Fruit fly (Drosophila melanogaster): ENCODE measurements around the gene CG1737.

Gene CG1737

dm6 chrX:11338973-11339867 is 11.2 kb upstream of the CG1737 start (continued):
- no peak; the same call in none of the 2 replicates for TF ChIP-seq aop (GFP tag; IDR thresholded peaks at IDR 0.05)
- peak; percentile 93 for TF ChIP-seq cg (GFP tag; optimal IDR thresholded peaks at IDR 0.05)
- TF ChIP-seq Rfx (GFP tag; IDR thresholded peaks at IDR 0.05): peak; percentile 68
- no peak for TF ChIP-seq otp (GFP tag; IDR thresholded peaks at IDR 0.05)
- no peak for TF ChIP-seq CG10209 (GFP tag; optimal IDR thresholded peaks at IDR 0.05)
- no peak for TF ChIP-seq so (GFP tag; IDR thresholded peaks at IDR 0.05)
- no peak for TF ChIP-seq odd (GFP tag; optimal IDR thresholded peaks at IDR 0.05)
- no peak for TF ChIP-seq emc (GFP tag; optimal IDR thresholded peaks at IDR 0.05)
- peak; percentile 19 for TF ChIP-seq CG8089 (GFP tag; optimal IDR thresholded peaks at IDR 0.05)
- TF ChIP-seq Xrp1 (GFP tag; IDR thresholded peaks at IDR 0.05): no peak
- no peak for TF ChIP-seq fru (optimal IDR thresholded peaks at IDR 0.05)
- no peak for TF ChIP-seq Dip2 (GFP tag; IDR thresholded peaks at IDR 0.05)
- TF ChIP-seq C15 (GFP tag; IDR thresholded peaks at IDR 0.05): no peak
- peak; percentile 73 for TF ChIP-seq nerfin-2 (GFP tag; IDR thresholded peaks at IDR 0.05; ENCODE audit: partially characterized antibody)
- TF ChIP-seq Ets97D (GFP tag; optimal IDR thresholded peaks at IDR 0.05): peak; percentile 74
- TF ChIP-seq CG2129 (GFP tag; IDR thresholded peaks at IDR 0.05; ENCODE audit: partially characterized antibody): peak; percentile 61
- no peak for TF ChIP-seq sim (GFP tag; IDR thresholded peaks at IDR 0.05)
- no peak for TF ChIP-seq Hr39 (optimal IDR thresholded peaks at IDR 0.05)
- TF ChIP-seq CG10654 (GFP tag; optimal IDR thresholded peaks at IDR 0.05): peak; percentile 42
- peak; percentile 82 for TF ChIP-seq hbn (GFP tag; IDR thresholded peaks at IDR 0.05; ENCODE audit: partially characterized antibody)
- TF ChIP-seq CG1233 (GFP tag; optimal IDR thresholded peaks at IDR 0.05): no peak
- peak; percentile 29; the same call in 1 of the 3 replicates for TF ChIP-seq Dbx (GFP tag; IDR thresholded peaks at IDR 0.05)
- peak; percentile 18 for TF ChIP-seq disco-r (GFP tag; optimal IDR thresholded peaks at IDR 0.05)
- TF ChIP-seq nmo (GFP tag; optimal IDR thresholded peaks at IDR 0.05): peak; percentile 45
- peak; percentile 17 for TF ChIP-seq Blimp-1 (GFP tag; optimal IDR thresholded peaks at IDR 0.05)
- TF ChIP-seq CG10147 (GFP tag; optimal IDR thresholded peaks at IDR 0.05): peak; percentile 41
- no peak for TF ChIP-seq CG1024 (GFP tag; IDR thresholded peaks at IDR 0.05)
- peak; percentile 65 for TF ChIP-seq CG10543 (GFP tag; optimal IDR thresholded peaks at IDR 0.05)
- TF ChIP-seq NfI (GFP tag; optimal IDR thresholded peaks at IDR 0.05): peak; percentile 43
- TF ChIP-seq Chrac-16 (GFP tag; optimal IDR thresholded peaks at IDR 0.05): peak; percentile 47
- TF ChIP-seq seq (GFP tag; IDR thresholded peaks at IDR 0.05): no peak
- no peak for TF ChIP-seq Jarid2 (GFP tag; optimal IDR thresholded peaks at IDR 0.05)
- peak; percentile 63 for TF ChIP-seq CG12391 (tag; optimal IDR thresholded peaks at IDR 0.05)
- TF ChIP-seq Hand (GFP tag; optimal IDR thresholded peaks at IDR 0.05): no peak
- TF ChIP-seq gt (GFP tag; IDR thresholded peaks at IDR 0.05): no peak
- no peak for TF ChIP-seq TFAM (GFP tag; optimal IDR thresholded peaks at IDR 0.05)
- no peak for TF ChIP-seq CG12769 (tag; optimal IDR thresholded peaks at IDR 0.05)
- peak; percentile 87 for TF ChIP-seq bbx (GFP tag; IDR thresholded peaks at IDR 0.05; ENCODE audit: partially characterized antibody)
- TF ChIP-seq mld (GFP tag; IDR thresholded peaks at IDR 0.05; ENCODE audit: partially characterized antibody): peak; percentile 70; the same call in 1 of the 3 replicates
- TF ChIP-seq CG18619 (GFP tag; optimal IDR thresholded peaks at IDR 0.05): no peak
- peak; percentile 61 for TF ChIP-seq Hsf (GFP tag; optimal IDR thresholded peaks at IDR 0.05)
- TF ChIP-seq Opbp (GFP tag; IDR thresholded peaks at IDR 0.05; ENCODE audit: partially characterized antibody): peak; percentile 91
- TF ChIP-seq CG11560 (tag; IDR thresholded peaks at IDR 0.05): peak; percentile 55; the same call in 1 of the 3 replicates
- peak; percentile 93 for TF ChIP-seq Sin3A (optimal IDR thresholded peaks at IDR 0.05)
- TF ChIP-seq HHEX (GFP tag; optimal IDR thresholded peaks at IDR 0.05): peak; percentile 17
- TF ChIP-seq cwo (GFP tag; optimal IDR thresholded peaks at IDR 0.05): no peak
- 0 out of 3 replicates have a peak, but pooled peaks have one; percentile 21 for TF ChIP-seq zfh1 (GFP tag; IDR thresholded peaks at IDR 0.05)
- no peak for TF ChIP-seq slou (GFP tag; optimal IDR thresholded peaks at IDR 0.05)
- TF ChIP-seq sug (tag; optimal IDR thresholded peaks at IDR 0.05): peak; percentile 56
